Fruit fly (Drosophila melanogaster) whole organism, wandering third instar larva: ENCODE measurements around the gene CG10165.
A peak's percentile ranks its signal among the peaks of the same experiment; 100 is the strongest.

Source experiments
- br ChIP-seq: fragments of 200-800 bp; sonication (Bioruptor generic); optimal IDR thresholded peaks from 2 replicates; lab custom pipeline; 2016; ENCODE audit warnings: missing biosample characterization, missing genetic modification characterization
- pan ChIP-seq: fragments of >200 bp; optimal IDR thresholded peaks from 2 replicates; lab custom pipeline; 2017

dm6 chr2L:19537779-19538456, 7.8 kb upstream of the CG10165 start, which contains the start of gene CG13082:
- peak; percentile 87 for TF ChIP-seq br (GFP tag; lab: Kevin White, UChicago)
- no peak for TF ChIP-seq pan (lab: Kevin White, UChicago)
